Worm (Caenorhabditis elegans) whole organism, L4 larva: ENCODE data around the gene nhr-66.

Experiments
- D1046.2 ChIP-seq: fragments of 200-800 bp; sonication (Bioruptor generic); IDR thresholded peaks from 2 replicates; pipeline ENCODE4 v1.3.6; 2022; ENCODE audit warnings: missing genetic modification characterization, missing compliant biosample characterization
- F10B5.3 ChIP-seq: sonication (generic microtip); optimal IDR thresholded peaks from 2 replicates; lab custom pipeline; 2016; ENCODE audit warnings: mild to moderate bottlenecking, missing genetic modification characterization, missing compliant biosample characterization
- F26F4.8 ChIP-seq: fragments of 200-800 bp; sonication (Bioruptor generic); conservative IDR thresholded peaks from 2 replicates; pipeline ENCODE4 v1.3.6; 2022; ENCODE audit warnings: missing genetic modification characterization, missing compliant biosample characterization
- R02D3.7 ChIP-seq: fragments of 150-350 bp; sonication (generic microtip); optimal IDR thresholded peaks from 3 replicates; lab custom pipeline; 2014; ENCODE audit warnings: missing biosample characterization, missing genetic modification characterization
- T26A8.4 ChIP-seq: fragments of 200-800 bp; sonication (Bioruptor generic); IDR thresholded peaks from 2 replicates; pipeline ENCODE4 v1.3.6; 2022; ENCODE audit warnings: missing genetic modification characterization, missing compliant biosample characterization
- Y105C5A.15 ChIP-seq: fragments of 200-800 bp; sonication (Bioruptor generic); IDR thresholded peaks from 2 replicates; pipeline ENCODE4 v1.3.6; 2022; ENCODE audit warnings: missing genetic modification characterization, missing compliant biosample characterization
- Y75B8A.6 ChIP-seq: fragments of 200-800 bp; sonication (Bioruptor generic); IDR thresholded peaks from 2 replicates; pipeline ENCODE4 v1.3.6; 2022; ENCODE audit warnings: missing genetic modification reagents, missing genetic modification characterization, missing compliant biosample characterization
- attf-4 ChIP-seq: sonication (generic microtip); optimal IDR thresholded peaks from 3 replicates; lab custom pipeline; 2017; ENCODE audit warnings: missing biosample characterization, missing genetic modification characterization
- ceh-20 ChIP-seq: fragments of 200-800 bp; sonication (Bioruptor generic); IDR thresholded peaks from 2 replicates; pipeline ENCODE4 v1.3.6; 2022; ENCODE audit warnings: missing genetic modification reagents, missing genetic modification characterization, missing compliant biosample characterization
- ceh-28 ChIP-seq: fragments of 150-350 bp; optimal IDR thresholded peaks from 2 replicates; lab custom pipeline; 2014; ENCODE audit warnings: missing biosample characterization, missing genetic modification reagents, missing genetic modification characterization
- ceh-44 ChIP-seq: fragments of 200-800 bp; sonication (Bioruptor generic); IDR thresholded peaks from 2 replicates; pipeline ENCODE4 v1.3.6; 2022; ENCODE audit warnings: missing genetic modification reagents, missing genetic modification characterization, missing compliant biosample characterization
- ceh-82 ChIP-seq: sonication (generic microtip); optimal IDR thresholded peaks from 2 replicates; lab custom pipeline; 2017; ENCODE audit warnings: missing biosample characterization, missing genetic modification characterization
- ces-1 ChIP-seq: fragments of 150-350 bp; sonication (generic microtip); optimal IDR thresholded peaks from 4 replicates; lab custom pipeline; 2014; ENCODE audit warnings: missing biosample characterization, missing genetic modification reagents, missing genetic modification characterization
- daf-16 ChIP-seq, 3 experiments: sonication (generic microtip); optimal IDR thresholded peaks; 2 replicates each; lab custom pipeline; 2016 to 2017; ENCODE audit warnings: missing genetic modification characterization in 3 of 3, missing genetic modification reagents in 3 of 3, mild to moderate bottlenecking in 2 of 3, missing compliant biosample characterization in 2 of 3, missing biosample characterization in 1 of 3, moderate library complexity in 1 of 3
- daf-8 ChIP-seq: fragments of 200-800 bp; sonication (Bioruptor generic); IDR thresholded peaks from 2 replicates; pipeline ENCODE4 v1.3.6; 2022; ENCODE audit warnings: missing genetic modification characterization, missing compliant biosample characterization
- dmd-8 ChIP-seq: fragments of 200-800 bp; sonication (Bioruptor generic); IDR thresholded peaks from 2 replicates; pipeline ENCODE4 v1.3.6; 2022; ENCODE audit warnings: missing genetic modification characterization, missing compliant biosample characterization
- dmd-9 ChIP-seq: fragments of 200-800 bp; sonication (Bioruptor generic); IDR thresholded peaks from 2 replicates; pipeline ENCODE4 v1.3.6; 2022; ENCODE audit warnings: missing genetic modification reagents, missing genetic modification characterization, missing compliant biosample characterization
- duxl-1 ChIP-seq: sonication (generic microtip); optimal IDR thresholded peaks from 2 replicates; lab custom pipeline; 2016; ENCODE audit warnings: mild to moderate bottlenecking, missing genetic modification characterization, moderate library complexity, missing compliant biosample characterization; ENCODE audit not compliant: poor library complexity
- egl-27 ChIP-seq: sonication (generic microtip); optimal IDR thresholded peaks from 3 replicates; lab custom pipeline; 2017; ENCODE audit warnings: missing biosample characterization, missing genetic modification reagents, missing genetic modification characterization
- fkh-10 ChIP-seq: fragments of 150-350 bp; optimal IDR thresholded peaks from 2 replicates; lab custom pipeline; 2014; ENCODE audit warnings: missing biosample characterization, missing genetic modification reagents, missing genetic modification characterization
- fos-1 ChIP-seq: fragments of 150-350 bp; optimal IDR thresholded peaks from 2 replicates; lab custom pipeline; 2014; ENCODE audit warnings: missing biosample characterization, missing genetic modification characterization
- hif-1 ChIP-seq, 2 experiments: sonication (generic microtip); optimal IDR thresholded peaks; 2 replicates each; lab custom pipeline; 2016 to 2017; ENCODE audit warnings: missing compliant biosample characterization in 2 of 2, missing genetic modification characterization in 2 of 2, missing genetic modification reagents in 2 of 2, missing genotype in 2 of 2, mild to moderate bottlenecking in 1 of 2
- hlh-11 ChIP-seq: fragments of 200-800 bp; sonication (Bioruptor generic); optimal IDR thresholded peaks from 2 replicates; lab custom pipeline; 2018; ENCODE audit warnings: mild to moderate bottlenecking, missing genetic modification characterization, missing compliant biosample characterization
- hmg-1.1 ChIP-seq: fragments of 200-800 bp; sonication (Bioruptor generic); IDR thresholded peaks from 2 replicates; pipeline ENCODE4 v1.3.6; 2022; ENCODE audit warnings: missing genetic modification reagents, missing genetic modification characterization, missing compliant biosample characterization
- lin-15B ChIP-seq: fragments of 150-350 bp; sonication (generic microtip); optimal IDR thresholded peaks from 3 replicates; lab custom pipeline; 2014; ENCODE audit warnings: missing biosample characterization, missing genetic modification characterization
- lin-29 ChIP-seq: fragments of 200-800 bp; sonication (Bioruptor generic); IDR thresholded peaks from 2 replicates; pipeline ENCODE4 v1.3.6; 2022; ENCODE audit warnings: missing genetic modification reagents, missing genetic modification characterization, missing compliant biosample characterization
- lin-38 ChIP-seq: fragments of 200-800 bp; sonication (Bioruptor generic); IDR thresholded peaks from 2 replicates; pipeline ENCODE4 v1.3.6; 2022; ENCODE audit warnings: missing genetic modification reagents, missing genetic modification characterization, missing compliant biosample characterization
- lin-39 ChIP-seq: fragments of 150-350 bp; optimal IDR thresholded peaks from 2 replicates; lab custom pipeline; 2014; ENCODE audit warnings: missing biosample characterization, missing genetic modification reagents, missing genetic modification characterization
- lir-3 ChIP-seq: sonication (generic microtip); optimal IDR thresholded peaks from 2 replicates; lab custom pipeline; 2016; ENCODE audit warnings: mild to moderate bottlenecking, missing genetic modification characterization, missing compliant biosample characterization
- madf-5 ChIP-seq, 2 experiments: fragments of 200-800 bp; sonication (Bioruptor generic); IDR thresholded peaks; 2 replicates each; pipeline ENCODE4 v1.3.6; 2022; ENCODE audit warnings: missing compliant biosample characterization in 2 of 2, missing genetic modification characterization in 2 of 2
- mdt-29 ChIP-seq: fragments of 200-800 bp; sonication (Bioruptor generic); IDR thresholded peaks from 2 replicates; pipeline ENCODE4 v1.3.6; 2022; ENCODE audit warnings: missing genetic modification reagents, missing genetic modification characterization, missing compliant biosample characterization
- mep-1 ChIP-seq: fragments of 150-350 bp; sonication (generic microtip); optimal IDR thresholded peaks from 3 replicates; lab custom pipeline; 2014; ENCODE audit warnings: missing biosample characterization, missing genetic modification characterization
- mes-2 ChIP-seq: sonication (generic microtip); optimal IDR thresholded peaks from 2 replicates; lab custom pipeline; 2016; ENCODE audit warnings: missing genotype, mild to moderate bottlenecking, missing genetic modification characterization, missing compliant biosample characterization; ENCODE audit not compliant: poor library complexity, severe bottlenecking
- mxl-3 ChIP-seq: fragments of 200-800 bp; sonication (Bioruptor generic); optimal IDR thresholded peaks from 2 replicates; lab custom pipeline; 2018; ENCODE audit warnings: mild to moderate bottlenecking, missing genetic modification characterization, missing compliant biosample characterization
- nhr-102 ChIP-seq: sonication (generic microtip); optimal IDR thresholded peaks from 2 replicates; lab custom pipeline; 2016; ENCODE audit warnings: mild to moderate bottlenecking, missing genetic modification characterization, moderate library complexity, missing compliant biosample characterization
- nhr-237 ChIP-seq: sonication (generic microtip); optimal IDR thresholded peaks from 2 replicates; lab custom pipeline; 2017; ENCODE audit warnings: missing biosample characterization, missing genetic modification characterization
- nhr-41 ChIP-seq: fragments of 200-800 bp; sonication (Bioruptor generic); IDR thresholded peaks from 2 replicates; pipeline ENCODE4 v1.3.6; 2022; ENCODE audit warnings: missing genetic modification reagents, missing genetic modification characterization, missing compliant biosample characterization
- nhr-42 ChIP-seq: fragments of 200-800 bp; sonication (Bioruptor generic); IDR thresholded peaks from 2 replicates; pipeline ENCODE4 v1.3.6; 2022; ENCODE audit warnings: missing genetic modification characterization, missing compliant biosample characterization
- nhr-6 ChIP-seq: fragments of 150-350 bp; optimal IDR thresholded peaks from 2 replicates; lab custom pipeline; 2014; ENCODE audit warnings: missing biosample characterization, missing genetic modification characterization
- nhr-77 ChIP-seq: fragments of 150-350 bp; optimal IDR thresholded peaks from 2 replicates; lab custom pipeline; 2014; ENCODE audit warnings: missing biosample characterization, missing genetic modification characterization
- pha-4 ChIP-seq, 2 experiments: fragments of 150-350 bp in 1 of 2; fragments of 200-800 bp in 1 of 2; sonication (Bioruptor generic) in 1 of 2; IDR thresholded peaks in 1 of 2; optimal IDR thresholded peaks in 1 of 2; 2 replicates each; pipeline versions ENCODE4 v1.3.6 to Lab custom; 2014 to 2022; ENCODE audit warnings: missing genetic modification characterization in 2 of 2, missing genetic modification reagents in 2 of 2, missing biosample characterization in 1 of 2, missing compliant biosample characterization in 1 of 2
- pqm-1 ChIP-seq: sonication (generic microtip); optimal IDR thresholded peaks from 2 replicates; lab custom pipeline; 2017; ENCODE audit warnings: missing biosample characterization, missing genetic modification characterization
- snpc-1.2 ChIP-seq: fragments of 200-800 bp; sonication (Bioruptor generic); IDR thresholded peaks from 2 replicates; pipeline ENCODE4 v1.3.6; 2022; ENCODE audit warnings: missing genetic modification reagents, missing genetic modification characterization, missing compliant biosample characterization
- spr-1 ChIP-seq: sonication (generic microtip); optimal IDR thresholded peaks from 2 replicates; lab custom pipeline; 2016; ENCODE audit warnings: mild to moderate bottlenecking, missing genetic modification characterization, missing compliant biosample characterization
- tag-97 ChIP-seq: fragments of 200-800 bp; sonication (Bioruptor generic); IDR thresholded peaks from 2 replicates; pipeline ENCODE4 v1.3.6; 2022; ENCODE audit warnings: missing genetic modification characterization, missing compliant biosample characterization
- tra-1 ChIP-seq: fragments of 200-800 bp; sonication (Bioruptor generic); IDR thresholded peaks from 2 replicates; pipeline ENCODE4 v1.3.6; 2022; ENCODE audit warnings: missing genetic modification reagents, missing genetic modification characterization, missing compliant biosample characterization
- zag-1 ChIP-seq: fragments of 150-350 bp; optimal IDR thresholded peaks from 2 replicates; lab custom pipeline; 2014; ENCODE audit warnings: missing biosample characterization, missing genetic modification characterization
- zfp-3 ChIP-seq: fragments of 200-800 bp; sonication (Bioruptor generic); conservative IDR thresholded peaks from 2 replicates; pipeline ENCODE4 v1.3.6; 2022; ENCODE audit warnings: missing genetic modification reagents, missing genetic modification characterization, missing compliant biosample characterization
- ztf-11 ChIP-seq: fragments of 150-350 bp; optimal IDR thresholded peaks from 2 replicates; lab custom pipeline; 2014; ENCODE audit warnings: missing biosample characterization, missing genetic modification characterization

The nhr-66 gene

DNA sequence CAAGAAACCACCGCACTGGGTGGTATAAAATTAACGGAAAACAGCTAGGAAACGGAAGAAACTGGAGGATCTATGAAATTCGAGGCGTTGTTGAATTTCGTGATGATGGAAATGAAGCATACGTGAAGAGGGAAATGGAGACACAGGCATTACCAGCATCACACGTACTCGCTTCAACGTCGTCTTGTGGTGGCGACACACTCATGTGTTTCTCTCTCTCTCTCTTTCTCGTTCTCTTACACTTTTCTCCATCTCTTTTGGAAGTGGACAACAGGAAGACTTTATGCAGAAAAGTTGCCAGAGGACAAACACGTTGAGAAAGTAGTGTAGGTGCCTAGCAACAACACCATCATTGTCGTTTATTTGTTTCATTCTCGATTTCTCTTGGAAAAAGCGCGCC, 4.0 kb downstream of the nhr-66 start (continued):
- no peak for TF ChIP-seq daf-16 (GFP tag; optimal IDR thresholded peaks at IDR 0.05; lab: Kevin White, UChicago)
- TF ChIP-seq daf-16 (tag; optimal IDR thresholded peaks at IDR 0.05; lab: Kevin White, UChicago): peak; percentile 13
- TF ChIP-seq spr-1 (tag; lab: Kevin White, UChicago): no peak
- TF ChIP-seq hmg-1.1 (GFP tag; lab: Robert Waterston, UW): 0 out of 2 replicates have a peak, but pooled peaks have one; percentile 15
- no peak for TF ChIP-seq daf-8

- no peak for TF ChIP-seq nhr-42
- TF ChIP-seq lin-15B: no peak
- TF ChIP-seq ztf-11 (tag; lab: Kevin White, UChicago): no peak
- no peak for TF ChIP-seq lin-29 (GFP tag; lab: Robert Waterston, UW)
- TF ChIP-seq R02D3.7: no peak
- peak; percentile 30 for TF ChIP-seq nhr-6 (tag; lab: Kevin White, UChicago)
- peak; percentile 21 for TF ChIP-seq pqm-1 (tag; lab: Kevin White, UChicago)
- peak; percentile 53 for TF ChIP-seq hmg-1.1 (GFP tag; lab: Robert Waterston, UW)
- TF ChIP-seq madf-5 (GFP tag; IDR thresholded peaks at IDR 0.05; lab: Robert Waterston, UW): no peak
- no peak for TF ChIP-seq Y75B8A.6 (GFP tag; lab: Robert Waterston, UW)
- no peak for TF ChIP-seq dmd-8
- no peak for TF ChIP-seq ces-1 (GFP tag; lab: Kevin White, UChicago)
- no peak for TF ChIP-seq fos-1
- no peak for TF ChIP-seq tag-97 (GFP tag; lab: Robert Waterston, UW)
- TF ChIP-seq D1046.2 (GFP tag; lab: Robert Waterston, UW): no peak
- no peak for TF ChIP-seq nhr-41
- no peak for TF ChIP-seq zfp-3
- no peak for TF ChIP-seq nhr-237
- TF ChIP-seq lin-38 (GFP tag; lab: Robert Waterston, UW): no peak
- no peak for TF ChIP-seq ceh-82
- peak; percentile 41 for TF ChIP-seq mep-1 (tag; lab: Kevin White, UChicago)
- peak; percentile 65 for TF ChIP-seq mes-2 (tag; lab: Kevin White, UChicago)
- TF ChIP-seq attf-4 (tag; lab: Kevin White, UChicago): no peak
- TF ChIP-seq F26F4.8 (GFP tag; lab: Robert Waterston, UW): no peak
- peak; percentile 71 for TF ChIP-seq nhr-102 (tag; lab: Kevin White, UChicago)
- TF ChIP-seq ceh-44: no peak
- TF ChIP-seq lir-3 (tag; lab: Kevin White, UChicago): no peak
- TF ChIP-seq dmd-9 (GFP tag; lab: Robert Waterston, UW): no peak
- TF ChIP-seq F10B5.3: no peak
- no peak for TF ChIP-seq lin-39 (tag; lab: Kevin White, UChicago)
- peak; percentile 80 for TF ChIP-seq mxl-3 (GFP tag; lab: Kevin White, UChicago)
- TF ChIP-seq duxl-1 (tag; lab: Kevin White, UChicago): no peak
- TF ChIP-seq Y105C5A.15 (GFP tag; lab: Robert Waterston, UW): no peak
- peak in 1 of 2 experiments; percentile 61 for TF ChIP-seq hif-1 (tag; optimal IDR thresholded peaks at IDR 0.05; lab: Kevin White, UChicago)
- no peak for TF ChIP-seq fkh-10 (GFP tag; lab: Kevin White, UChicago)
- TF ChIP-seq hlh-11 (tag; lab: Kevin White, UChicago): peak; percentile 96
- no peak for TF ChIP-seq snpc-1.2
- no peak for TF ChIP-seq ceh-20 (GFP tag; lab: Robert Waterston, UW)
- TF ChIP-seq pha-4 (GFP tag; IDR thresholded peaks at IDR 0.05; lab: Robert Waterston, UW): 0 out of 2 replicates have a peak, but pooled peaks have one; percentile 13
- TF ChIP-seq pha-4 (tag; optimal IDR thresholded peaks at IDR 0.05; lab: Kevin White, UChicago): no peak
- no peak for TF ChIP-seq egl-27 (tag; lab: Kevin White, UChicago)
- no peak for TF ChIP-seq T26A8.4 (GFP tag; lab: Robert Waterston, UW)
- TF ChIP-seq tra-1 (GFP tag; lab: Robert Waterston, UW): peak; percentile 63; the same call in 1 of the 2 replicates
- TF ChIP-seq ceh-28 (tag; lab: Kevin White, UChicago): no peak
- TF ChIP-seq mdt-29 (GFP tag; lab: Robert Waterston, UW): no peak
- no peak for TF ChIP-seq zag-1 (tag; lab: Kevin White, UChicago)
- peak; percentile 33 for TF ChIP-seq nhr-77 (tag; lab: Kevin White, UChicago)
Observed at ce11 chrIV:8229523-8229922, 6.9 kb downstream of the nhr-66 start.
